Worm (Caenorhabditis elegans) whole organism, L1 larva: ENCODE results near the gene tor-1.

Source experiments
- C16A3.4 ChIP-seq: fragments of 150-350 bp; optimal IDR thresholded peaks from 2 replicates; lab custom pipeline; 2014; ENCODE audit warnings: missing biosample characterization, missing genetic modification characterization
- ceh-63 ChIP-seq: fragments of 200-800 bp; sonication (Bioruptor generic); optimal IDR thresholded peaks from 2 replicates; lab custom pipeline; 2018; ENCODE audit warnings: mild to moderate bottlenecking, missing genetic modification characterization, missing compliant biosample characterization
- elt-2 ChIP-seq: sonication (generic microtip); optimal IDR thresholded peaks from 2 replicates; lab custom pipeline; 2016; ENCODE audit warnings: missing genetic modification characterization, mild to moderate bottlenecking, inconsistent platforms, missing compliant biosample characterization, missing genetic modification reagents
- elt-3 ChIP-seq, 6 experiments: fragments of 150-350 bp in 1 of 6; sonication (generic microtip); optimal IDR thresholded peaks; 2 replicates each; lab custom pipeline; 2017 to 2018; ENCODE audit warnings: missing biosample characterization in 6 of 6, missing genetic modification characterization in 6 of 6, inconsistent platforms in 1 of 6
- fkh-8 ChIP-seq: sonication (generic microtip); optimal IDR thresholded peaks from 2 replicates; lab custom pipeline; 2016; ENCODE audit warnings: mild to moderate bottlenecking, missing genetic modification characterization, missing compliant biosample characterization
- lir-3 ChIP-seq: sonication (generic microtip); optimal IDR thresholded peaks from 2 replicates; lab custom pipeline; 2016; ENCODE audit warnings: mild to moderate bottlenecking, missing genetic modification characterization, moderate library complexity, missing compliant biosample characterization; ENCODE audit not compliant: poor library complexity
- mab-9 ChIP-seq: fragments of 200-800 bp; sonication (Bioruptor generic); IDR thresholded peaks from 2 replicates; pipeline ENCODE4 v1.3.6; 2022; ENCODE audit warnings: missing genetic modification reagents, missing genetic modification characterization, missing compliant biosample characterization
- nhr-11 ChIP-seq: fragments of 150-350 bp; optimal IDR thresholded peaks from 2 replicates; lab custom pipeline; 2014; ENCODE audit warnings: missing biosample characterization, missing genetic modification characterization
- nhr-237 ChIP-seq: fragments of 150-350 bp; optimal IDR thresholded peaks from 2 replicates; lab custom pipeline; 2014; ENCODE audit warnings: missing biosample characterization, missing genetic modification characterization
- skn-1 ChIP-seq: fragments of 150-350 bp; optimal IDR thresholded peaks from 2 replicates; lab custom pipeline; 2014; ENCODE audit warnings: missing biosample characterization, missing genetic modification characterization
- snu-23 ChIP-seq: sonication (generic microtip); optimal IDR thresholded peaks from 2 replicates; lab custom pipeline; 2016; ENCODE audit warnings: missing genetic modification characterization, missing compliant biosample characterization
- unc-130 ChIP-seq: fragments of 150-350 bp; optimal IDR thresholded peaks from 2 replicates; lab custom pipeline; 2017; ENCODE audit warnings: missing biosample characterization, missing genetic modification characterization, inconsistent platforms
- unc-62 ChIP-seq: fragments of 150-350 bp; optimal IDR thresholded peaks from 2 replicates; lab custom pipeline; 2014; ENCODE audit warnings: missing biosample characterization, missing genetic modification reagents, missing genetic modification characterization

Gene tor-1

DNA sequence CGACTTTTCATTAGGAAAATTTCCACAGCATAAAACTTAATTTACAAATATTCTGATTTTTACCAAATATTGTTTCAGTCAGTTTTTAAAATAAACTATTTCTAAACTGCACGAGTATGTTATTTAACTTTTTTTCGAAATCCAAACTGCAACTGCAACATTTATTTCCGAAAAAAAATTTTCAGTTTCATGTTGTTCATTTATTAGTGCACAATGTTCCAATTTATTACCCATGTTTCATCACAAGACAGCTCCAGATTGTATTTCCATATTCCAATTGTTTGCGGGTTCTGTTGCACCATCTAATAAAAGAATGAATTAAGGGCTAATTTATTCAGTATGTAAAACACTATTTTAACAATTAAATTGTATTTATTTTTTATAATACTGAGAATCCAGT, 44.0 kb downstream of the tor-1 start:
- TF ChIP-seq skn-1 (no peak), unc-130 (tag; lab: Kevin White, UChicago) (no peak), C16A3.4 (tag; lab: Kevin White, UChicago) (no peak), unc-62 (no peak), mab-9 (GFP tag; lab: Robert Waterston, UW) (no peak), ceh-63 (GFP tag; lab: Kevin White, UChicago) (no peak), lir-3 (no peak), fkh-8 (tag; lab: Kevin White, UChicago) (no peak), nhr-11 (tag; lab: Kevin White, UChicago) (no peak), snu-23 (GFP tag; lab: Kevin White, UChicago) (no peak), elt-3 (tag; optimal IDR thresholded peaks at IDR 0.05; lab: Kevin White, UChicago) (no peak)

DNA sequence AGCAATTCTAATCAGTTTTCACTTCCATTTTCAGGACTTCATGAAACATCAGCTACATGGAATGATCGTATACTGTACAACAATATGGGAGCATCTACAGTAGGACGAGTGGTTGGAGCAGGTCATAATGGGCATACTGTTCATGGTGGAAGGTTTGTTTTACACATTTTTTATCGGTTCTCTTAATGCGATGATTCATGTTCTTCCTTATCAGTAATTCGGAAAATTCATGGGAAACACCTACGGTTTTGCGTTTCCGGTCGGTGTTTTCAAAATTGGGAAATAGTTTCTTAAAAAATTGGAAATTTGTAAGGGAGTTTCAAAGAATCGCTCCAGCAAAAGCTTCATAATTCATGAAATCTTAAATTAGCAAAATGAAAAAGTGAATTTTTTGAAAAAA, 44.8 kb downstream of the tor-1 start:
- TF ChIP-seq nhr-237 (tag; lab: Kevin White, UChicago) (no peak), nhr-11 (tag; lab: Kevin White, UChicago) (no peak), elt-2 (peak; percentile 51)
